Worm (Caenorhabditis elegans) whole organism, midembryonic: Measurements from ENCODE around the gene C26B9.7.

Experiments used
- T22C8.4 ChIP-seq: fragments of 200-800 bp; sonication (Bioruptor generic); IDR thresholded peaks from 2 replicates; pipeline ENCODE4 v1.3.6; 2022; ENCODE audit warnings: missing genetic modification characterization, missing compliant biosample characterization
- cog-1 ChIP-seq: sonication (generic microtip); optimal IDR thresholded peaks from 2 replicates; lab custom pipeline; 2016; ENCODE audit warnings: missing genetic modification characterization, missing compliant biosample characterization
- flt-1 ChIP-seq: fragments of 200-800 bp; sonication (Bioruptor generic); IDR thresholded peaks from 2 replicates; pipeline ENCODE4 v1.3.6; 2022; ENCODE audit warnings: missing genetic modification characterization, missing compliant biosample characterization
- klf-2 ChIP-seq: fragments of 200-800 bp; sonication (Bioruptor generic); conservative IDR thresholded peaks from 2 replicates; pipeline ENCODE4 v1.3.6; 2022; ENCODE audit warnings: missing genetic modification reagents, missing genetic modification characterization, missing compliant biosample characterization
- med-1 ChIP-seq: sonication (generic microtip); optimal IDR thresholded peaks from 2 replicates; lab custom pipeline; 2017; ENCODE audit warnings: missing genetic modification characterization, mild to moderate bottlenecking, missing compliant biosample characterization, antibody characterized with exemption, missing genetic modification reagents; ENCODE audit not compliant: insufficient read depth
- ref-1 ChIP-seq: fragments of 200-800 bp; sonication (Bioruptor generic); conservative IDR thresholded peaks from 2 replicates; pipeline ENCODE4 v1.3.6; 2022; ENCODE audit warnings: missing genetic modification reagents, missing genetic modification characterization, missing compliant biosample characterization
- tab-1 ChIP-seq: fragments of 200-800 bp; sonication (Bioruptor generic); IDR thresholded peaks from 2 replicates; pipeline ENCODE4 v1.3.6; 2022; ENCODE audit warnings: missing genetic modification characterization, missing compliant biosample characterization
- ztf-23 ChIP-seq: fragments of 200-800 bp; sonication (Bioruptor generic); IDR thresholded peaks from 2 replicates; pipeline ENCODE4 v1.3.6; 2022; ENCODE audit warnings: missing genetic modification reagents, missing genetic modification characterization, missing compliant biosample characterization
- ztf-29 ChIP-seq: fragments of 200-800 bp; sonication (Bioruptor generic); IDR thresholded peaks from 2 replicates; pipeline ENCODE4 v1.3.6; 2022; ENCODE audit warnings: missing genetic modification reagents, missing genetic modification characterization, missing compliant biosample characterization

C26B9.7 gene

DNA sequence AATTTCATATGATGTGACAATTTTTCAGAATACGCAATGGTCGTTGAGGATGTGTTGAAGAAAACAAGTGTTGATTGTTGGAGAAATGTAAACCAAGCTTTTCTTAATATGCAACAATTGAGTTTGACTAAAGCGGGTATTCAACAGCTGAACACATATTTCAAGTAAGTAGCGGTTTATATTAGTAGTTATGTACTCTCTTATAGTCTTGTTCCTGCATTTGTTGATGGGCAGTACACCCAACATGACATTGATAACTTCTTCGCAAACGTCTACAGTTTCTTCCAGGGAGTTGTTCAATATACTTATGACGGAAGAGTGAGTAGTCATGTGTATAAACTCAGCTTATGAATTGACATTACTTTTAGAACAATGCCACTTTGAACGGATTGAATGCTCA, 11.3 kb upstream of the C26B9.7 start:
- TF ChIP-seq ref-1 (GFP tag; lab: Robert Waterston, UW) = no peak
- no peak for TF ChIP-seq cog-1 (tag; lab: Kevin White, UChicago)
- no peak for TF ChIP-seq med-1 (GFP tag; lab: Kevin White, UChicago)
- no peak for TF ChIP-seq flt-1
- TF ChIP-seq T22C8.4 (GFP tag; lab: Robert Waterston, UW) = no peak
- TF ChIP-seq ztf-29 (GFP tag; lab: Robert Waterston, UW) = no peak
- TF ChIP-seq tab-1 (GFP tag; lab: Robert Waterston, UW) = no peak
- TF ChIP-seq ztf-23 = no peak
- TF ChIP-seq klf-2 (GFP tag; lab: Robert Waterston, UW) = no peak

ce11 chrX:5335368-5335767, 6.7 kb upstream of the C26B9.7 start, which contains the start of gene C26B9.6:
Gene C26B9.6, minus strand, starts transcription at chrX:5335468.
- no peak for TF ChIP-seq tab-1 (GFP tag; lab: Robert Waterston, UW)
- no peak for TF ChIP-seq ztf-23
- TF ChIP-seq cog-1 (tag; lab: Kevin White, UChicago) = no peak
- TF ChIP-seq klf-2 (GFP tag; lab: Robert Waterston, UW) = no peak
- TF ChIP-seq ref-1 (GFP tag; lab: Robert Waterston, UW) = no peak
- no peak for TF ChIP-seq med-1 (GFP tag; lab: Kevin White, UChicago)
- TF ChIP-seq flt-1 = no peak
- TF ChIP-seq T22C8.4 (GFP tag; lab: Robert Waterston, UW) = no peak
- TF ChIP-seq ztf-29 (GFP tag; lab: Robert Waterston, UW) = no peak

DNA sequence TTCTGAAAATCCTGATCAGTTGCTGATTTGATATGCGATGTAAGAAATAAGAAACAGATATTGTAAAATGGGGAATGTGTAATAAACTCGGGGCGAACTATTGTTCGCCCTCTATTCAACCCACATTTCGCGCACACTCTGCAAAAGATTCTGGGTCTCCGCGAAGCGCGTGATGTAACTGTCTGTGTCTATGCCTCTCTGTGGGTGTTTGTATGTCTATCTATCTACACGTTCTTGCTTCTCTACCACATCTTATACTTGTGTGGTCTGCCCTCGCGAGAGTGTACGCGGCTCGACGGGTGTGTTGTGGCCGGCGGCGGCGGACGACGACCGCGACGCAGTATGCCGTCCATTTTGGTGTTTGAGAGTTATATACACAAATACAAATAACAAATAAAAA, 5.6 kb upstream of the C26B9.7 start:
- TF ChIP-seq ztf-29 (GFP tag; lab: Robert Waterston, UW) (peak; percentile 33; the same call in 1 of the 2 replicates), T22C8.4 (GFP tag; lab: Robert Waterston, UW) (no peak), med-1 (GFP tag; lab: Kevin White, UChicago) (no peak), tab-1 (GFP tag; lab: Robert Waterston, UW) (no peak), flt-1 (no peak), klf-2 (GFP tag; lab: Robert Waterston, UW) (no peak), ref-1 (GFP tag; lab: Robert Waterston, UW) (no peak), cog-1 (tag; lab: Kevin White, UChicago) (peak; percentile 76), ztf-23 (no peak)

DNA sequence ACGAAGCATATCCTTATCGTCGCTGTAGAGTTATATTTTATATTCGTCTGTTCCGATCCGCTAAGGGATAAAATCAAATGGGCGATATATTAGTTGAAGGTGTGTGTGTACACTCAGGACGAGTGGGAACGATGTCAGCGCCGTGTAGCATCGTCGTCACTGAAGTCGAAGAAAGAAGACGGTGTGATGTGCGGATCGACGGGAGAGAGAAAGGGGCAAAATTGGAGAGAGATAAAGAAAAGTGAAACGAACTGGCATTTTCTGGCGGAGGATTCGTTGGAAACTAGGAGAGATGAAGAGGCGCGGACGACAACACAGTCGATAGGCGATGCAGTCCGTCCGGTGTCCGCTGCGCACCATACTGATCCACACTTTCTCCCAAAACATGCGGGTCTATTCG, 4.1 kb upstream of the C26B9.7 start, which contains the start of gene C26B9.3:
C26B9.3 (plus strand) TSS at position 343 of the 400 bp plus-strand sequence.
- TF ChIP-seq med-1 (GFP tag; lab: Kevin White, UChicago) = no peak
- TF ChIP-seq klf-2 (GFP tag; lab: Robert Waterston, UW) = no peak
- no peak for TF ChIP-seq ref-1 (GFP tag; lab: Robert Waterston, UW)

ce11 chrX:5339357-5339756, 2.8 kb upstream of the C26B9.7 start:
- no peak for TF ChIP-seq T22C8.4 (GFP tag; lab: Robert Waterston, UW)
- no peak for TF ChIP-seq cog-1 (tag; lab: Kevin White, UChicago)
- TF ChIP-seq tab-1 (GFP tag; lab: Robert Waterston, UW) = no peak
- no peak for TF ChIP-seq med-1 (GFP tag; lab: Kevin White, UChicago)
- TF ChIP-seq ztf-29 (GFP tag; lab: Robert Waterston, UW) = no peak
- no peak for TF ChIP-seq flt-1
- TF ChIP-seq klf-2 (GFP tag; lab: Robert Waterston, UW) = no peak
- no peak for TF ChIP-seq ref-1 (GFP tag; lab: Robert Waterston, UW)
- TF ChIP-seq ztf-23 = no peak

DNA sequence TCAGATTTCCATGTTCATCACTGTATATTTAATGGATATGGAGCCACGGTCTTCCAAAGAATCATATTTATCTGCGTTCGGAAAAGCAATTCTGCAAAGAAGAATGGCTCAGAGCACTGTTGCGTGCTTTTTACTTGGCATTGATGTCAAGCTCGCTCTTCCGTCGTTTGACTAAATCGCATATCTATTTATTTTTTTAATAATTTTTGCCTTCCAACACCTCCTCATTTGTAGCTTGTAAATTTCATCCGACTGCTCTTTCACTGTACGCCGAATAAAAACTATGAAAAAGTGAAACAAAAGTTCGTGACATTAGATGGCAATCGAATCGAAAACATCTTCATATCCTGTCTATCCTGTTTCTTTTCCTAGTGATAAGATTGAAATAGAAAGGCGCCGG, 2.2 kb upstream of the C26B9.7 start, which contains the start of gene C26B9.2:
C26B9.2 (plus strand) TSS at position 301 of the 400 bp plus-strand sequence.
- TF ChIP-seq tab-1 (GFP tag; lab: Robert Waterston, UW) (no peak), T22C8.4 (GFP tag; lab: Robert Waterston, UW) (no peak), ref-1 (GFP tag; lab: Robert Waterston, UW) (no peak), klf-2 (GFP tag; lab: Robert Waterston, UW) (no peak), ztf-29 (GFP tag; lab: Robert Waterston, UW) (no peak), med-1 (GFP tag; lab: Kevin White, UChicago) (no peak), ztf-23 (no peak), flt-1 (no peak), cog-1 (tag; lab: Kevin White, UChicago) (no peak)

DNA sequence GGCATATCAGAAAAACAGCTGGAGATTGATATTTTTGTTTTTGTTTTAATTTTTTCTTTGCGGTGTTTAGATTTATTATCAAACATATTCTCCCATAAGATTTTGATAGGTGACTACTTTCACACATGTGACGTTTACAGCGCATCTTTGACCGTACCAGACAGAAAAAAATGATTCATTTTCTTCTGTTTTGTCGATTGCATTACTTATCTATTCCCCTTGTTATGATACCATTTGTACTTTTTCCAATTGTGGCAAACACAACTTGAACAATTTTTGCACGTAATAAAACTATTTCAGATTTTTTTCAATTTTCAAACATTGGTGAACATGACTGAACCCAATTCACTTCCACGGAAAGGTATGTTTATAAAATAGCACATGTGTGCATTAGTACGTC, 2.2 kb downstream of the C26B9.7 start, which contains the start of gene C26B9.1:
C26B9.1 (plus strand) TSS at position 301 of the 400 bp plus-strand sequence.
- TF ChIP-seq ztf-23 = no peak
- TF ChIP-seq ztf-29 (GFP tag; lab: Robert Waterston, UW) = no peak
- TF ChIP-seq tab-1 (GFP tag; lab: Robert Waterston, UW) = no peak
- no peak for TF ChIP-seq flt-1
- TF ChIP-seq ref-1 (GFP tag; lab: Robert Waterston, UW) = no peak
- no peak for TF ChIP-seq T22C8.4 (GFP tag; lab: Robert Waterston, UW)
- TF ChIP-seq cog-1 (tag; lab: Kevin White, UChicago) = no peak
- no peak for TF ChIP-seq klf-2 (GFP tag; lab: Robert Waterston, UW)
- TF ChIP-seq med-1 (GFP tag; lab: Kevin White, UChicago) = no peak

- no peak for TF ChIP-seq cog-1 (tag; lab: Kevin White, UChicago)
Observed at ce11 chrX:5346303-5346702, 4.2 kb downstream of the C26B9.7 start.

DNA sequence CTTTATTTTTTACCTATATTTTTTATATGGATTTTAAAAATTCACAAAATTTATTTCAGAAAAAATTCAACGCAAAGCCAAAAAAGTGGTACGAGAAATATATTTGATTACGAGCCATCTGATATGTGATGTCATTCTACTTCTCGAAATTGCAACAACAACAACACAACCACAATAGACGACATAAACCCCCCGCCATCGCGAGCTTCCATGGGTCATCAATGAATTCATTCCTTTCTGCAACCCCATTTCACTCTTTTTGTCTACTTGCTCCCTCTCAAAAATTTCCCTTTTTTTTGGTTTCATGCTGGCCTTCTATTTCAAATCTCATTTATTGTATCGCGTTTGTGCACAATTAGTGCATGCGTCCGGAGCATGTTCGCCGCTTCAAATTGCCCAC, 5.7 kb downstream of the C26B9.7 start:
- TF ChIP-seq flt-1 (no peak), T22C8.4 (GFP tag; lab: Robert Waterston, UW) (no peak), klf-2 (GFP tag; lab: Robert Waterston, UW) (no peak), ztf-23 (no peak), med-1 (GFP tag; lab: Kevin White, UChicago) (no peak), ref-1 (GFP tag; lab: Robert Waterston, UW) (no peak), ztf-29 (GFP tag; lab: Robert Waterston, UW) (no peak), tab-1 (GFP tag; lab: Robert Waterston, UW) (no peak), cog-1 (tag; lab: Kevin White, UChicago) (no peak)
